Worm (Caenorhabditis elegans): ENCODE measurements around the gene ears-2.

ears-2 gene

ce11 chrIV:343279-343678 is 47.0 kb downstream of the ears-2 start:
- TF ChIP-seq unc-62 (GFP tag; optimal IDR thresholded peaks at IDR 0.05) = no peak

- no peak for TF ChIP-seq unc-62 (GFP tag; optimal IDR thresholded peaks at IDR 0.05)
Measured at ce11 chrIV:339508-339907, 50.8 kb downstream of the ears-2 start, which contains the start of gene cdh-8. Gene cdh-8, plus strand, starts transcription at chrIV:339808.

Data from whole organism, dauer.